Worm (Caenorhabditis elegans) whole organism, L4/young adult: ENCODE measurements around the gene R02E4.2.

Experiments used
- W03F9.2 ChIP-seq: fragments of 150-350 bp; optimal IDR thresholded peaks from 2 replicates; lab custom pipeline; 2014; ENCODE audit warnings: missing biosample characterization, missing genetic modification characterization
- dao-5 ChIP-seq: sonication (generic microtip); optimal IDR thresholded peaks from 2 replicates; lab custom pipeline; 2016; ENCODE audit warnings: missing genotype, missing genetic modification characterization, moderate library complexity, missing compliant biosample characterization
- him-1 ChIP-seq: sonication (generic microtip); optimal IDR thresholded peaks from 2 replicates; lab custom pipeline; 2016; ENCODE audit warnings: missing genotype, missing genetic modification reagents, missing genetic modification characterization, missing compliant biosample characterization

- TF ChIP-seq him-1 (tag; lab: Kevin White, UChicago) (no peak), W03F9.2 (tag; lab: Kevin White, UChicago) (no peak), dao-5 (tag; lab: Kevin White, UChicago) (no peak)
These were observed 18.3 kb upstream of the R02E4.2 start for ce11 chrX:4088943-4089342.
